Fruit fly (Drosophila melanogaster) whole organism: Measurements from ENCODE around the gene CG13716.
A peak's percentile ranks its signal among the peaks of the same experiment; 100 is the strongest.

ENCODE experiments used
- CG8478 ChIP-seq: fragments of >200 bp; optimal IDR thresholded peaks from 2 replicates; lab custom pipeline; 2018; ENCODE audit warnings: inconsistent platforms
- Dll ChIP-seq: fragments of >200 bp; optimal IDR thresholded peaks from 2 replicates; lab custom pipeline; 2017
- EcR ChIP-seq, 2 experiments: fragments of >200 bp; optimal IDR thresholded peaks; 2 replicates each; lab custom pipeline; 2017; ENCODE audit warnings: missing biosample characterization in 2 of 2, missing genetic modification characterization in 2 of 2, missing genetic modification reagents in 2 of 2
- pan ChIP-seq: fragments of >200 bp; optimal IDR thresholded peaks from 2 replicates; lab custom pipeline; 2017
- psq ChIP-seq: fragments of >200 bp; optimal IDR thresholded peaks from 2 replicates; lab custom pipeline; 2017
- usp ChIP-seq: fragments of >200 bp; optimal IDR thresholded peaks from 2 replicates; lab custom pipeline; 2017; ENCODE audit warnings: missing biosample characterization, missing genetic modification characterization, mixed read lengths

dm6 chr3L:4607653-4608052, 26.9 kb downstream of the CG13716 start:
- TF ChIP-seq usp: no peak
- no peak for TF ChIP-seq psq (lab: Kevin White, UChicago)
- peak; percentile 60 for TF ChIP-seq pan (lab: Kevin White, UChicago)
- TF ChIP-seq Dll (lab: Kevin White, UChicago): no peak
- no peak for TF ChIP-seq CG8478 (lab: Kevin White, UChicago)
- TF ChIP-seq EcR (GFP tag; optimal IDR thresholded peaks at IDR 0.05; lab: Kevin White, UChicago): no peak
